Fruit fly (Drosophila melanogaster): Measurements from ENCODE around the gene CG2701.

Gene CG2701

dm6 chrX:2738663-2739062 lies 18.5 kb upstream of the CG2701 start, which contains the start of gene crm (continued):
- TF ChIP-seq Drgx (GFP tag; IDR thresholded peaks at IDR 0.05) (no peak), fru (optimal IDR thresholded peaks at IDR 0.05) (no peak), Sox100B (GFP tag; optimal IDR thresholded peaks at IDR 0.05) (no peak), yki (optimal IDR thresholded peaks at IDR 0.05) (no peak), org-1 (GFP tag; optimal IDR thresholded peaks at IDR 0.05) (no peak), CG14014 (GFP tag; IDR thresholded peaks at IDR 0.05) (no peak), ttk (GFP tag; IDR thresholded peaks at IDR 0.05) (no peak), CG3281 (GFP tag; optimal IDR thresholded peaks at IDR 0.05) (no peak), CG13894 (tag; optimal IDR thresholded peaks at IDR 0.05) (no peak), ara (GFP tag; IDR thresholded peaks at IDR 0.05) (no peak), BEAF-32 (GFP tag; optimal IDR thresholded peaks at IDR 0.05) (peak; percentile 20), Oaz (GFP tag; IDR thresholded peaks at IDR 0.05) (no peak), CG3847 (GFP tag; IDR thresholded peaks at IDR 0.05) (no peak), H15 (GFP tag; IDR thresholded peaks at IDR 0.05) (no peak), hb (GFP tag; IDR thresholded peaks at IDR 0.05; ENCODE audit: partially characterized antibody) (no peak), CG13296 (GFP tag; optimal IDR thresholded peaks at IDR 0.05) (no peak), Oli (tag; optimal IDR thresholded peaks at IDR 0.05) (no peak), CG30020 (tag; optimal IDR thresholded peaks at IDR 0.05) (no peak), Gug (GFP tag; IDR thresholded peaks at IDR 0.05) (no peak), CG12071 (GFP tag; optimal IDR thresholded peaks at IDR 0.05) (no peak), CG17328 (GFP tag; IDR thresholded peaks at IDR 0.05) (no peak), CG32532 (GFP tag; IDR thresholded peaks at IDR 0.05) (no peak), HmgD (GFP tag; optimal IDR thresholded peaks at IDR 0.05) (no peak), gsb (GFP tag; IDR thresholded peaks at IDR 0.05) (no peak), Mes4 (GFP tag; optimal IDR thresholded peaks at IDR 0.05) (no peak), Nf-YA (GFP tag; IDR thresholded peaks at IDR 0.05) (no peak), hkb (optimal IDR thresholded peaks at IDR 0.05) (no peak), hkb (GFP tag; IDR thresholded peaks at IDR 0.05) (no peak), CG17612 (GFP tag; IDR thresholded peaks at IDR 0.05) (no peak), amos (GFP tag; IDR thresholded peaks at IDR 0.05; ENCODE audit: partially characterized antibody) (no peak), CG15696 (tag; optimal IDR thresholded peaks at IDR 0.05) (no peak), Fer2 (tag; optimal IDR thresholded peaks at IDR 0.05) (no peak), fd3F (GFP tag; optimal IDR thresholded peaks at IDR 0.05) (no peak), CG9797 (GFP tag; optimal IDR thresholded peaks at IDR 0.05) (peak; percentile 24), tio (GFP tag; optimal IDR thresholded peaks at IDR 0.05) (no peak), CG4424 (GFP tag; optimal IDR thresholded peaks at IDR 0.05) (no peak), CG12659 (GFP tag; optimal IDR thresholded peaks at IDR 0.05) (peak; percentile 33), grau (tag; optimal IDR thresholded peaks at IDR 0.05) (peak; percentile 5), Sry-δ (GFP tag; optimal IDR thresholded peaks at IDR 0.05) (no peak), CG14441 (GFP tag; IDR thresholded peaks at IDR 0.05) (no peak), CG10366 (GFP tag; IDR thresholded peaks at IDR 0.05) (no peak), CG18599 (GFP tag; optimal IDR thresholded peaks at IDR 0.05) (no peak), kah (GFP tag; optimal IDR thresholded peaks at IDR 0.05) (no peak), gsb-n (tag; optimal IDR thresholded peaks at IDR 0.05) (no peak), CG7928 (GFP tag; optimal IDR thresholded peaks at IDR 0.05) (no peak), vnd (GFP tag; IDR thresholded peaks at IDR 0.05; ENCODE audit: partially characterized antibody) (no peak), Max (GFP tag; optimal IDR thresholded peaks at IDR 0.05) (no peak), CG4404 (GFP tag; IDR thresholded peaks at IDR 0.05) (no peak), E2f2 (GFP tag; IDR thresholded peaks at IDR 0.05) (peak; percentile 29; the same call in 1 of the 2 replicates), CG31441 (GFP tag; IDR thresholded peaks at IDR 0.05) (no peak), CG13424 (tag; optimal IDR thresholded peaks at IDR 0.05) (no peak), CG2712 (tag; optimal IDR thresholded peaks at IDR 0.05) (peak; percentile 56), Med (GFP tag) (peak; percentile 45)

Data from whole organism, embryonic.